Worm (Caenorhabditis elegans) whole organism, L4/young adult: Measurements from ENCODE around the gene fipr-5.

ENCODE experiments used
- W03F9.2 ChIP-seq: fragments of 150-350 bp; optimal IDR thresholded peaks from 2 replicates; lab custom pipeline; 2014; ENCODE audit warnings: missing biosample characterization, missing genetic modification characterization
- dao-5 ChIP-seq: sonication (generic microtip); optimal IDR thresholded peaks from 2 replicates; lab custom pipeline; 2016; ENCODE audit warnings: missing genotype, missing genetic modification characterization, moderate library complexity, missing compliant biosample characterization
- him-1 ChIP-seq: sonication (generic microtip); optimal IDR thresholded peaks from 2 replicates; lab custom pipeline; 2016; ENCODE audit warnings: missing genotype, missing genetic modification reagents, missing genetic modification characterization, missing compliant biosample characterization

ce11 chrV:10239861-10240260 is 18.6 kb upstream of the fipr-5 start, which contains the start of gene fipr-8:
- TF ChIP-seq him-1 (tag; lab: Kevin White, UChicago) (no peak), W03F9.2 (tag; lab: Kevin White, UChicago) (no peak), dao-5 (tag; lab: Kevin White, UChicago) (no peak)
